Worm (Caenorhabditis elegans) whole organism, L1 larva: ENCODE data around the gene nhr-16.
A peak's percentile ranks its signal among the peaks of the same experiment; 100 is the strongest.

Experiments
- C04F5.9 ChIP-seq: sonication (generic microtip); optimal IDR thresholded peaks from 2 replicates; lab custom pipeline; 2016; ENCODE audit warnings: missing genetic modification characterization, missing compliant biosample characterization
- C34B4.2 ChIP-seq: sonication (generic microtip); optimal IDR thresholded peaks from 2 replicates; lab custom pipeline; 2017; ENCODE audit warnings: mild to moderate bottlenecking, missing genetic modification characterization, missing compliant biosample characterization
- F16B12.6 ChIP-seq: fragments of 150-350 bp; optimal IDR thresholded peaks from 2 replicates; lab custom pipeline; 2014; ENCODE audit warnings: missing biosample characterization, missing genetic modification characterization
- Y116A8C.19 ChIP-seq: sonication (generic microtip); optimal IDR thresholded peaks from 2 replicates; lab custom pipeline; 2016; ENCODE audit warnings: missing compliant biosample characterization, missing genetic modification characterization, borderline replicate concordance
- aha-1 ChIP-seq: fragments of 150-350 bp; optimal IDR thresholded peaks from 2 replicates; lab custom pipeline; 2014; ENCODE audit warnings: missing biosample characterization, missing genetic modification characterization
- ama-1 ChIP-seq: fragments of 150-350 bp; optimal IDR thresholded peaks from 2 replicates; lab custom pipeline; 2014
- blmp-1 ChIP-seq: fragments of 150-350 bp; optimal IDR thresholded peaks from 2 replicates; lab custom pipeline; 2014; ENCODE audit warnings: missing biosample characterization, missing genetic modification characterization
- ceh-63 ChIP-seq: fragments of 200-800 bp; sonication (Bioruptor generic); optimal IDR thresholded peaks from 2 replicates; lab custom pipeline; 2018; ENCODE audit warnings: mild to moderate bottlenecking, missing genetic modification characterization, missing compliant biosample characterization
- ceh-88 ChIP-seq: fragments of 200-800 bp; sonication (Bioruptor generic); IDR thresholded peaks from 2 replicates; pipeline ENCODE4 v1.3.6; 2022; ENCODE audit warnings: missing genetic modification characterization, missing compliant biosample characterization
- ceh-90 ChIP-seq: sonication (generic microtip); optimal IDR thresholded peaks from 2 replicates; lab custom pipeline; 2016; ENCODE audit warnings: missing genetic modification characterization, missing compliant biosample characterization
- dpl-1 ChIP-seq, 3 experiments: fragments of 150-350 bp in 2 of 3; sonication (generic microtip) in 1 of 3; optimal IDR thresholded peaks; 2 replicates each; lab custom pipeline; 2014 to 2017; ENCODE audit warnings: missing biosample characterization in 3 of 3, missing genetic modification characterization in 3 of 3, missing genetic modification reagents in 3 of 3
- dsc-1 ChIP-seq: sonication (generic microtip); optimal IDR thresholded peaks from 2 replicates; lab custom pipeline; 2016; ENCODE audit warnings: mild to moderate bottlenecking, missing genetic modification characterization, missing compliant biosample characterization
- egl-13 ChIP-seq: sonication (generic microtip); optimal IDR thresholded peaks from 2 replicates; lab custom pipeline; 2016; ENCODE audit warnings: missing genotype, missing genetic modification reagents, missing genetic modification characterization, missing compliant biosample characterization
- egl-27 ChIP-seq, 2 experiments: fragments of 150-350 bp in 1 of 2; sonication (generic microtip); optimal IDR thresholded peaks; 3 replicates each; lab custom pipeline; 2017 to 2018; ENCODE audit warnings: missing biosample characterization in 2 of 2, missing genetic modification characterization in 2 of 2, missing genetic modification reagents in 2 of 2
- elt-3 ChIP-seq, 6 experiments: fragments of 150-350 bp in 1 of 6; sonication (generic microtip); optimal IDR thresholded peaks; 2 replicates each; lab custom pipeline; 2017 to 2018; ENCODE audit warnings: missing biosample characterization in 6 of 6, missing genetic modification characterization in 6 of 6, inconsistent platforms in 1 of 6
- ets-5 ChIP-seq: fragments of 200-800 bp; sonication (Bioruptor generic); IDR thresholded peaks from 2 replicates; pipeline ENCODE4 v1.3.6; 2022; ENCODE audit warnings: missing genetic modification characterization, missing compliant biosample characterization
- fkh-8 ChIP-seq: sonication (generic microtip); optimal IDR thresholded peaks from 2 replicates; lab custom pipeline; 2016; ENCODE audit warnings: mild to moderate bottlenecking, missing genetic modification characterization, missing compliant biosample characterization
- grh-1 ChIP-seq: fragments of 200-800 bp; sonication (Bioruptor generic); IDR thresholded peaks from 2 replicates; pipeline ENCODE4 v1.3.6; 2022; ENCODE audit warnings: missing genetic modification reagents, missing genetic modification characterization, missing compliant biosample characterization
- hlh-17 ChIP-seq: fragments of 200-800 bp; sonication (Bioruptor generic); optimal IDR thresholded peaks from 2 replicates; lab custom pipeline; 2018; ENCODE audit warnings: missing genetic modification characterization, mild to moderate bottlenecking, missing compliant biosample characterization, moderate library complexity, borderline replicate concordance
- hlh-4 ChIP-seq: sonication (generic microtip); optimal IDR thresholded peaks from 2 replicates; lab custom pipeline; 2016; ENCODE audit warnings: mild to moderate bottlenecking, missing genetic modification characterization, missing compliant biosample characterization
- hpl-2 ChIP-seq: fragments of 150-350 bp; optimal IDR thresholded peaks from 2 replicates; lab custom pipeline; 2014; ENCODE audit warnings: missing biosample characterization, missing genetic modification reagents, missing genetic modification characterization
- irx-1 ChIP-seq: sonication (generic microtip); optimal IDR thresholded peaks from 2 replicates; lab custom pipeline; 2016; ENCODE audit warnings: missing genetic modification characterization, missing compliant biosample characterization
- isw-1 ChIP-seq: fragments of 200-800 bp; sonication (Bioruptor generic); IDR thresholded peaks from 2 replicates; pipeline ENCODE4 v1.3.6; 2022; ENCODE audit warnings: missing genetic modification characterization, missing compliant biosample characterization
- jun-1 ChIP-seq: fragments of 150-350 bp; optimal IDR thresholded peaks from 2 replicates; lab custom pipeline; 2014; ENCODE audit warnings: missing biosample characterization, missing genetic modification reagents, missing genetic modification characterization
- lin-13 ChIP-seq: fragments of 150-350 bp; optimal IDR thresholded peaks from 2 replicates; lab custom pipeline; 2014; ENCODE audit warnings: missing biosample characterization, missing genetic modification reagents, missing genetic modification characterization
- lin-14 ChIP-seq: fragments of 200-800 bp; sonication (Bioruptor generic); optimal IDR thresholded peaks from 2 replicates; lab custom pipeline; 2018; ENCODE audit warnings: mild to moderate bottlenecking, missing genetic modification characterization, moderate library complexity, missing compliant biosample characterization
- lin-15B ChIP-seq: fragments of 150-350 bp; sonication (generic microtip); optimal IDR thresholded peaks from 3 replicates; lab custom pipeline; 2014; ENCODE audit warnings: missing biosample characterization, missing genetic modification characterization
- lin-35 ChIP-seq, 2 experiments: fragments of 150-350 bp; optimal IDR thresholded peaks; 2 replicates each; lab custom pipeline; 2014; ENCODE audit warnings: missing biosample characterization in 2 of 2, missing genetic modification characterization in 2 of 2, missing genetic modification reagents in 2 of 2
- lin-39 ChIP-seq: fragments of 150-350 bp; optimal IDR thresholded peaks from 2 replicates; lab custom pipeline; 2014; ENCODE audit warnings: missing biosample characterization, missing genetic modification reagents, missing genetic modification characterization
- lsy-2 ChIP-seq, 2 experiments: fragments of 150-350 bp; optimal IDR thresholded peaks; 2 replicates each; lab custom pipeline; 2014; ENCODE audit warnings: missing biosample characterization in 2 of 2, missing genetic modification characterization in 2 of 2
- mdl-1 ChIP-seq, 2 experiments: fragments of 150-350 bp; optimal IDR thresholded peaks; 2 replicates each; lab custom pipeline; 2014 to 2017; ENCODE audit warnings: missing biosample characterization in 2 of 2, missing genetic modification characterization in 2 of 2, inconsistent platforms in 1 of 2
- mef-2 ChIP-seq: fragments of 150-350 bp; optimal IDR thresholded peaks from 2 replicates; lab custom pipeline; 2014; ENCODE audit warnings: missing biosample characterization, missing genetic modification characterization
- mep-1 ChIP-seq: fragments of 150-350 bp; optimal IDR thresholded peaks from 2 replicates; lab custom pipeline; 2014; ENCODE audit warnings: missing biosample characterization, missing genetic modification characterization
- nhr-12 ChIP-seq: sonication (generic microtip); optimal IDR thresholded peaks from 2 replicates; lab custom pipeline; 2017; ENCODE audit warnings: missing biosample characterization, missing genetic modification characterization
- nhr-19 ChIP-seq: fragments of 200-800 bp; sonication (Bioruptor generic); conservative IDR thresholded peaks from 2 replicates; pipeline ENCODE4 v1.3.6; 2022; ENCODE audit warnings: missing genetic modification characterization, missing compliant biosample characterization
- nhr-20 ChIP-seq: sonication (generic microtip); optimal IDR thresholded peaks from 2 replicates; lab custom pipeline; 2016; ENCODE audit warnings: mild to moderate bottlenecking, missing genetic modification characterization, missing compliant biosample characterization
- nhr-71 ChIP-seq: sonication (generic microtip); optimal IDR thresholded peaks from 2 replicates; lab custom pipeline; 2016; ENCODE audit warnings: mild to moderate bottlenecking, missing genetic modification characterization, moderate library complexity, missing compliant biosample characterization
- nhr-76 ChIP-seq: sonication (generic microtip); optimal IDR thresholded peaks from 2 replicates; lab custom pipeline; 2017; ENCODE audit warnings: missing biosample characterization, missing genetic modification characterization
- nhr-77 ChIP-seq: fragments of 150-350 bp; optimal IDR thresholded peaks from 2 replicates; lab custom pipeline; 2014; ENCODE audit warnings: missing biosample characterization, missing genetic modification characterization
- nhr-84 ChIP-seq: sonication (generic microtip); optimal IDR thresholded peaks from 2 replicates; lab custom pipeline; 2017; ENCODE audit warnings: missing biosample characterization, missing genetic modification characterization
- nhr-85 ChIP-seq: sonication (generic microtip); peaks from one replicate; lab custom pipeline; 2016; ENCODE audit warnings: missing genetic modification characterization, inconsistent platforms, missing compliant biosample characterization
- nhr-90 ChIP-seq: sonication (generic microtip); optimal IDR thresholded peaks from 2 replicates; lab custom pipeline; 2016; ENCODE audit warnings: mild to moderate bottlenecking, missing genetic modification characterization, missing compliant biosample characterization; ENCODE audit not compliant: poor library complexity
- pqm-1 ChIP-seq: sonication (generic microtip); optimal IDR thresholded peaks from 3 replicates; lab custom pipeline; 2017; ENCODE audit warnings: missing biosample characterization, missing genetic modification characterization
- skn-1 ChIP-seq: fragments of 150-350 bp; optimal IDR thresholded peaks from 2 replicates; lab custom pipeline; 2014; ENCODE audit warnings: missing biosample characterization, missing genetic modification characterization
- snpc-4 ChIP-seq: fragments of 150-350 bp; optimal IDR thresholded peaks from 2 replicates; lab custom pipeline; 2014; ENCODE audit warnings: missing biosample characterization, missing genetic modification characterization
- snu-23 ChIP-seq: sonication (generic microtip); optimal IDR thresholded peaks from 2 replicates; lab custom pipeline; 2016; ENCODE audit warnings: missing genetic modification characterization, missing compliant biosample characterization
- sox-4 ChIP-seq: sonication (generic microtip); optimal IDR thresholded peaks from 2 replicates; lab custom pipeline; 2016; ENCODE audit warnings: missing genetic modification characterization, missing compliant biosample characterization
- sup-37 ChIP-seq: fragments of 200-800 bp; sonication (Bioruptor generic); optimal IDR thresholded peaks from 2 replicates; lab custom pipeline; 2018; ENCODE audit warnings: mild to moderate bottlenecking, missing genetic modification characterization, missing compliant biosample characterization
- swsn-7 ChIP-seq: sonication (generic microtip); optimal IDR thresholded peaks from 2 replicates; lab custom pipeline; 2016; ENCODE audit warnings: missing genetic modification characterization, missing compliant biosample characterization
- tlp-1 ChIP-seq: fragments of 150-350 bp; optimal IDR thresholded peaks from 2 replicates; lab custom pipeline; 2014; ENCODE audit warnings: missing biosample characterization, missing genetic modification characterization
- unc-86 ChIP-seq: sonication (generic microtip); optimal IDR thresholded peaks from 2 replicates; lab custom pipeline; 2016; ENCODE audit warnings: missing genetic modification characterization, missing compliant biosample characterization
- unc-98 ChIP-seq: fragments of 200-800 bp; sonication (Bioruptor generic); IDR thresholded peaks from 2 replicates; pipeline ENCODE4 v1.3.6; 2022; ENCODE audit warnings: missing genetic modification characterization, missing compliant biosample characterization
- zip-4 ChIP-seq: fragments of 200-800 bp; sonication (Bioruptor generic); optimal IDR thresholded peaks from 2 replicates; lab custom pipeline; 2018; ENCODE audit warnings: mild to moderate bottlenecking, missing genetic modification characterization, moderate library complexity, missing compliant biosample characterization
- ztf-4 ChIP-seq: fragments of 150-350 bp; optimal IDR thresholded peaks from 2 replicates; lab custom pipeline; 2014; ENCODE audit warnings: missing biosample characterization, missing genetic modification characterization

nhr-16 gene

ce11 chrII:4392526-4393057 is 46.0 kb upstream of the nhr-16 start, which contains the start of gene mlt-7:
Gene mlt-7, plus strand, starts transcription at chrII:4393007.
- no peak for TF ChIP-seq isw-1 (GFP tag; lab: Robert Waterston, UW)
- TF ChIP-seq ceh-88 (GFP tag; lab: Robert Waterston, UW), result no peak
- TF ChIP-seq nhr-12 (tag; lab: Kevin White, UChicago), result no peak
- TF ChIP-seq sup-37, result no peak
- no peak for TF ChIP-seq ceh-90 (tag; lab: Kevin White, UChicago)
- TF ChIP-seq C04F5.9 (tag; lab: Kevin White, UChicago), result no peak
- TF ChIP-seq unc-98 (GFP tag; lab: Robert Waterston, UW), result no peak
- no peak for TF ChIP-seq mep-1 (tag; lab: Kevin White, UChicago)
- TF ChIP-seq blmp-1 (tag; lab: Kevin White, UChicago), result peak; percentile 45
- no peak for TF ChIP-seq nhr-19 (GFP tag; lab: Robert Waterston, UW)
- no peak for TF ChIP-seq hpl-2
- TF ChIP-seq elt-3 (tag; optimal IDR thresholded peaks at IDR 0.05; lab: Kevin White, UChicago), result peak in 3 of 6 experiments; percentile 8 to 14 (median 10)
- no peak for TF ChIP-seq swsn-7 (tag; lab: Kevin White, UChicago)
- TF ChIP-seq irx-1 (tag; lab: Kevin White, UChicago), result no peak
- TF ChIP-seq nhr-90, result no peak
- no peak for TF ChIP-seq lin-13
- no peak for TF ChIP-seq skn-1 (tag; lab: Kevin White, UChicago)
- TF ChIP-seq dpl-1 (GFP tag; optimal IDR thresholded peaks at IDR 0.05; lab: Kevin White, UChicago), result peak in 1 of 3 experiments; percentile 12
- no peak for TF ChIP-seq sox-4 (tag; lab: Kevin White, UChicago)
- no peak for TF ChIP-seq lin-39 (tag; lab: Kevin White, UChicago)
- TF ChIP-seq F16B12.6 (tag; lab: Kevin White, UChicago), result no peak
- TF ChIP-seq lin-14, result peak; percentile 33
- TF ChIP-seq snpc-4 (tag; lab: Kevin White, UChicago), result no peak
- TF ChIP-seq aha-1 (tag; lab: Kevin White, UChicago), result no peak
- TF ChIP-seq mdl-1 (tag; optimal IDR thresholded peaks at IDR 0.05; lab: Kevin White, UChicago), result no peak
- no peak for TF ChIP-seq grh-1 (GFP tag; lab: Robert Waterston, UW)
- no peak for TF ChIP-seq ama-1
- peak in 1 of 2 experiments; percentile 25 for TF ChIP-seq lsy-2 (tag; optimal IDR thresholded peaks at IDR 0.05; lab: Kevin White, UChicago)
- peak; percentile 66 for TF ChIP-seq nhr-85 (tag; lab: Kevin White, UChicago)
- TF ChIP-seq jun-1 (tag; lab: Kevin White, UChicago), result no peak
- no peak for TF ChIP-seq nhr-76 (tag; lab: Kevin White, UChicago)
- no peak for TF ChIP-seq mef-2 (tag; lab: Kevin White, UChicago)
- TF ChIP-seq ets-5 (GFP tag; lab: Robert Waterston, UW), result no peak
- no peak for TF ChIP-seq snu-23 (GFP tag; lab: Kevin White, UChicago)
- no peak for TF ChIP-seq hlh-4 (tag; lab: Kevin White, UChicago)
- TF ChIP-seq tlp-1 (tag; lab: Kevin White, UChicago), result no peak
- no peak for TF ChIP-seq nhr-71 (tag; lab: Kevin White, UChicago)
- no peak for TF ChIP-seq nhr-77 (tag; lab: Kevin White, UChicago)
- no peak for TF ChIP-seq C34B4.2 (tag; lab: Kevin White, UChicago)
- TF ChIP-seq fkh-8 (tag; lab: Kevin White, UChicago), result no peak
- TF ChIP-seq hlh-17 (GFP tag; lab: Kevin White, UChicago), result no peak
- no peak for TF ChIP-seq unc-86 (tag; lab: Kevin White, UChicago)
- TF ChIP-seq lin-35 (GFP tag; optimal IDR thresholded peaks at IDR 0.05; lab: Kevin White, UChicago), result peak in 1 of 2 experiments; percentile 18
- TF ChIP-seq ceh-63 (GFP tag; lab: Kevin White, UChicago), result no peak
- TF ChIP-seq Y116A8C.19 (tag; lab: Kevin White, UChicago), result no peak
- no peak for TF ChIP-seq nhr-84 (tag; lab: Kevin White, UChicago)
- TF ChIP-seq pqm-1 (tag; lab: Kevin White, UChicago), result no peak
- no peak for TF ChIP-seq dsc-1 (tag; lab: Kevin White, UChicago)
- no peak for TF ChIP-seq nhr-20
- TF ChIP-seq zip-4 (GFP tag; lab: Kevin White, UChicago), result no peak
- no peak for TF ChIP-seq egl-27 (tag; optimal IDR thresholded peaks at IDR 0.05; lab: Kevin White, UChicago)
- no peak for TF ChIP-seq lin-15B (tag; lab: Kevin White, UChicago)
- no peak for TF ChIP-seq ztf-4 (tag; lab: Kevin White, UChicago)
- TF ChIP-seq egl-13, result no peak
